Fruit fly (Drosophila melanogaster): ENCODE measurements around the gene CG44325.

CG44325 gene

DNA sequence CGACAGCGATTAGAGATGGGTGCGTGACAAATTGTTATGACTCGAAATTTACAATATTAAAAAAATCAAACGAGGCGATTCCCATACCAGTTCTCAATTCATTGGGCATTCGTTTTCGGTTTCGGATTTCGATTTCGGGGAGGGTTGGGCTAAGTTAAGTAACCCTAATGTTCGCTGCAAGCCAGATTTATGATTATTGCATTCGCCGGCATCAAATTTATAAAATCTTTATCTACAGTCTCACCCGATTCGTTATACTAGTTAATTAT lies 49.6 kb upstream of the CG44325 start (continued):
- no peak for TF ChIP-seq CG31365 (tag; optimal IDR thresholded peaks at IDR 0.05)

DNA sequence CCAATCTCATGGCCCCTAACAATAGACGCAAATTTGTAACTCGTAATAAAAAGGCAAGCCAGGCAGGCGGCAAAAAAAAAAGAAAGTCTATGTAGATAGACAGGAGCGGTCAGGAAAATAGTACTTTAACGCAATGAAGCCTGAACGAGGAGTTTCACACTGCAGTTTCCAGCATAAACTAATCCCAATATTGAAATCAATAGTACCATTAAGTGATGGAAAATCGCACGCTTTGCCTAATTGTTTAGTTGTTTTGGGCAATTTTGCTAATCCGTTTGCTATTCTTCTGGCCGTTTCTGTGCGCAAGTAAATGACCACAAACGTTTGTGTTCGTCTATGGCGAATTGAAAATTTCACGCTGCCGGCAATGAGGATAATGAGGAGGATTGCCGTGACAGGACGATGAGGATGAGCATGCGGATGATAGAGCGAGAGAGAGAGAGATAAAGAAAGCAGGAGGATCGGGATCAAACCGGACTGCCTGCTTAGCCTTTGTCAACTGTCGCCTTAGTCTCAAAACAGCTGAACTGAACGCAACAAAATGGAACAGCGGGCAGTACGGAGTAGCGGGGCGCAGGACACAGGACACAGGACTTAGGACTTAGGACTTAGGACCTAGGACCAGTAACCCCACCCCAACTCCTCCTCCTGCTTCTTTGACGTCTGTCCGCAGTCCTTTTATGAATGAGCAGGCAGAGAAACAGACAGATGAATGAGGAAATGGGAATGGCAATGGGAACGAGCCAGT lies 49.1 kb upstream of the CG44325 start:
- TF ChIP-seq sens (GFP tag): peak; percentile 67
- TF ChIP-seq CG6654 (GFP tag; optimal IDR thresholded peaks at IDR 0.05): no peak
- no peak for TF ChIP-seq CG10366 (GFP tag; IDR thresholded peaks at IDR 0.05)
- peak; percentile 52; the same call in 1 of the 2 replicates for TF ChIP-seq Xrp1 (GFP tag; IDR thresholded peaks at IDR 0.05)
- TF ChIP-seq kni (GFP tag; optimal IDR thresholded peaks at IDR 0.05): peak; percentile 60
- TF ChIP-seq CG8944 (GFP tag; optimal IDR thresholded peaks at IDR 0.05): peak; percentile 16
- peak; percentile 12 for TF ChIP-seq Meics (GFP tag; optimal IDR thresholded peaks at IDR 0.05)
- 0 out of 2 replicates have a peak, but pooled peaks have one; percentile 18 for TF ChIP-seq HLH3B (GFP tag; IDR thresholded peaks at IDR 0.05)
- peak; percentile 3 for TF ChIP-seq CG4424 (GFP tag; optimal IDR thresholded peaks at IDR 0.05)
- TF ChIP-seq CG17385 (GFP tag; optimal IDR thresholded peaks at IDR 0.05): no peak
- 0 out of 2 replicates have a peak, but pooled peaks have one; percentile 16 for TF ChIP-seq Oaz (GFP tag; IDR thresholded peaks at IDR 0.05)
- peak; percentile 16 for TF ChIP-seq fd96Cb (tag; optimal IDR thresholded peaks at IDR 0.05)
- TF ChIP-seq tll (GFP tag; optimal IDR thresholded peaks at IDR 0.05): peak in 1 of 2 experiments; percentile 54
- TF ChIP-seq dmrt99B (tag; optimal IDR thresholded peaks at IDR 0.05): peak; percentile 35
- TF ChIP-seq Blimp-1 (GFP tag; optimal IDR thresholded peaks at IDR 0.05): peak; percentile 9
- TF ChIP-seq ranshi (GFP tag; IDR thresholded peaks at IDR 0.05): 0 out of 2 replicates have a peak, but pooled peaks have one; percentile 15
- no peak for TF ChIP-seq vnd (GFP tag; IDR thresholded peaks at IDR 0.05; ENCODE audit: partially characterized antibody)
- peak; percentile 92 for TF ChIP-seq zen (tag; optimal IDR thresholded peaks at IDR 0.05)
- TF ChIP-seq twi (tag; optimal IDR thresholded peaks at IDR 0.05): peak; percentile 33
- peak in 1 of 2 experiments; percentile 18 for TF ChIP-seq Pdp1 (GFP tag; optimal IDR thresholded peaks at IDR 0.05)
- TF ChIP-seq CG2712 (tag; optimal IDR thresholded peaks at IDR 0.05): peak; percentile 20
- TF ChIP-seq phol (tag; optimal IDR thresholded peaks at IDR 0.05): peak; percentile 31
- TF ChIP-seq Med (GFP tag): peak; percentile 77
- no peak for TF ChIP-seq nom (GFP tag; optimal IDR thresholded peaks at IDR 0.05)
- TF ChIP-seq Poxn (GFP tag; IDR thresholded peaks at IDR 0.05): no peak
- TF ChIP-seq CG7839 (tag; optimal IDR thresholded peaks at IDR 0.05): peak; percentile 40
- 0 out of 2 replicates have a peak, but pooled peaks have one; percentile 22 for TF ChIP-seq Ada2b (GFP tag; IDR thresholded peaks at IDR 0.05)
- TF ChIP-seq CG17359 (tag; optimal IDR thresholded peaks at IDR 0.05): peak; percentile 17
- TF ChIP-seq CG2120 (GFP tag; optimal IDR thresholded peaks at IDR 0.05): peak; percentile 28
- peak; percentile 14 for TF ChIP-seq CG12391 (tag; optimal IDR thresholded peaks at IDR 0.05)
- 0 out of 2 replicates have a peak, but pooled peaks have one; percentile 17 for TF ChIP-seq sisA (GFP tag; IDR thresholded peaks at IDR 0.05)
- TF ChIP-seq Hr51 (GFP tag; optimal IDR thresholded peaks at IDR 0.05): peak in 1 of 2 experiments; percentile 26
- peak in 1 of 2 experiments; percentile 52 for TF ChIP-seq eve (GFP tag; optimal IDR thresholded peaks at IDR 0.05)
- TF ChIP-seq ham (GFP tag; IDR thresholded peaks at IDR 0.05): no peak
- peak in 1 of 2 experiments; percentile 20 for TF ChIP-seq bsh (GFP tag; optimal IDR thresholded peaks at IDR 0.05)
- peak; percentile 7 for TF ChIP-seq bab2 (GFP tag; optimal IDR thresholded peaks at IDR 0.05)
- TF ChIP-seq gem (tag; optimal IDR thresholded peaks at IDR 0.05): peak; percentile 49
- no peak for TF ChIP-seq crp (GFP tag; optimal IDR thresholded peaks at IDR 0.05)
- TF ChIP-seq dpn (GFP tag; optimal IDR thresholded peaks at IDR 0.05): peak in 1 of 2 experiments; percentile 19
- TF ChIP-seq zen2 (GFP tag; IDR thresholded peaks at IDR 0.05; ENCODE audit: partially characterized antibody): no peak
- no peak for TF ChIP-seq hkb (optimal IDR thresholded peaks at IDR 0.05)
- TF ChIP-seq hkb (GFP tag; IDR thresholded peaks at IDR 0.05): peak; percentile 21; the same call in 1 of the 2 replicates
- TF ChIP-seq prd (optimal IDR thresholded peaks at IDR 0.05): no peak
- TF ChIP-seq prd (GFP tag; IDR thresholded peaks at IDR 0.05): peak; percentile 64; the same call in 2 of the 3 replicates
- TF ChIP-seq luna (GFP tag; optimal IDR thresholded peaks at IDR 0.05): no peak

Measured in whole organism, embryonic.